Fruit fly (Drosophila melanogaster) whole organism, wandering third instar larva: ENCODE data around the gene CG11912.

ENCODE experiments used
- Abd-B ChIP-seq: fragments of >200 bp; optimal IDR thresholded peaks from 2 replicates; lab custom pipeline; 2017; ENCODE audit warnings: missing biosample characterization, missing genetic modification characterization
- CG32264 ChIP-seq: fragments of 200-800 bp; sonication (Bioruptor generic); optimal IDR thresholded peaks from 2 replicates; lab custom pipeline; 2016; ENCODE audit warnings: missing biosample characterization, missing genetic modification characterization
- CG9705 ChIP-seq: fragments of 200-800 bp; sonication (Bioruptor generic); optimal IDR thresholded peaks from 2 replicates; lab custom pipeline; 2018; ENCODE audit warnings: missing biosample characterization, mild to moderate bottlenecking, missing genetic modification characterization
- CrebA ChIP-seq: fragments of 200-800 bp; sonication (Bioruptor generic); optimal IDR thresholded peaks from 2 replicates; lab custom pipeline; 2016; ENCODE audit warnings: missing biosample characterization, mild to moderate bottlenecking, missing genetic modification characterization, borderline replicate concordance
- Dfd ChIP-seq: fragments of >200 bp; optimal IDR thresholded peaks from 2 replicates; lab custom pipeline; 2017; ENCODE audit warnings: missing biosample characterization, missing genetic modification characterization
- Dif ChIP-seq: fragments of 200-275, 200-300 bp; sonication (Bioruptor generic); optimal IDR thresholded peaks from 2 replicates; lab custom pipeline; 2018; ENCODE audit warnings: missing biosample characterization, missing genetic modification characterization; ENCODE audit not compliant: partially characterized antibody
- GATAd ChIP-seq: sonication (Bioruptor generic); optimal IDR thresholded peaks from 2 replicates; lab custom pipeline; 2016; ENCODE audit warnings: missing biosample characterization, missing genetic modification characterization
- HLH106 ChIP-seq: fragments of 200-800 bp; optimal IDR thresholded peaks from 3 replicates; lab custom pipeline; 2019; ENCODE audit warnings: missing biosample characterization, mild to moderate bottlenecking, missing genetic modification characterization, moderate library complexity
- Hnf4 ChIP-seq: fragments of 200-800 bp; sonication (Bioruptor generic); optimal IDR thresholded peaks from 2 replicates; lab custom pipeline; 2016; ENCODE audit warnings: missing biosample characterization, mild to moderate bottlenecking, missing genetic modification characterization
- Hr78 ChIP-seq: fragments of >200 bp; optimal IDR thresholded peaks from 2 replicates; lab custom pipeline; 2017; ENCODE audit warnings: missing biosample characterization, missing genetic modification characterization
- Hr83 ChIP-seq: fragments of 200-300 bp; sonication (Bioruptor generic); optimal IDR thresholded peaks from 2 replicates; lab custom pipeline; 2016; ENCODE audit warnings: missing biosample characterization, mild to moderate bottlenecking, missing genetic modification characterization, moderate library complexity; ENCODE audit not compliant: poor library complexity, severe bottlenecking
- Jra ChIP-seq: sonication (Bioruptor generic); optimal IDR thresholded peaks from 2 replicates; lab custom pipeline; 2016; ENCODE audit warnings: missing biosample characterization, missing genetic modification characterization
- Mio ChIP-seq: sonication (Bioruptor generic); optimal IDR thresholded peaks from 2 replicates; lab custom pipeline; 2016; ENCODE audit warnings: missing biosample characterization, missing genetic modification characterization
- Myc ChIP-seq: fragments of >200 bp; optimal IDR thresholded peaks from 2 replicates; lab custom pipeline; 2017
- N ChIP-seq: fragments of >200 bp; optimal IDR thresholded peaks from 2 replicates; lab custom pipeline; 2018; ENCODE audit warnings: missing biosample characterization, missing external identifiers, missing genetic modification characterization
- OdsH ChIP-seq: fragments of 200-800 bp; sonication (Bioruptor generic); optimal IDR thresholded peaks from 2 replicates; lab custom pipeline; 2016; ENCODE audit warnings: missing biosample characterization, mild to moderate bottlenecking, missing genetic modification characterization
- Rel ChIP-seq, 2 experiments: fragments of 200-800 bp; sonication (Bioruptor generic) in 1 of 2; optimal IDR thresholded peaks; 2 replicates in 1 of 2; 3 replicates in 1 of 2; lab custom pipeline; 2016 to 2019; ENCODE audit warnings: mild to moderate bottlenecking in 2 of 2, missing biosample characterization in 2 of 2, missing genetic modification characterization in 2 of 2, moderate library complexity in 1 of 2
- Sp1 ChIP-seq: fragments of 200-800 bp; sonication (Bioruptor generic); optimal IDR thresholded peaks from 3 replicates; lab custom pipeline; 2019; ENCODE audit warnings: missing biosample characterization, mild to moderate bottlenecking, missing genetic modification characterization, moderate library complexity
- Vsx2 ChIP-seq: fragments of 200-300, 225-300 bp; sonication (Bioruptor generic); optimal IDR thresholded peaks from 2 replicates; lab custom pipeline; 2018; ENCODE audit warnings: missing biosample characterization, missing genetic modification characterization; ENCODE audit not compliant: partially characterized antibody
- br ChIP-seq: fragments of 200-800 bp; sonication (Bioruptor generic); optimal IDR thresholded peaks from 2 replicates; lab custom pipeline; 2016; ENCODE audit warnings: missing biosample characterization, missing genetic modification characterization
- brk ChIP-seq: fragments of 200-800 bp; sonication (Bioruptor generic); optimal IDR thresholded peaks from 2 replicates; lab custom pipeline; 2016; ENCODE audit warnings: missing biosample characterization, mild to moderate bottlenecking, missing genetic modification characterization
- dl ChIP-seq, 2 experiments: fragments of 175-275, 200-275 bp in 1 of 2; fragments of 200-275 bp in 1 of 2; sonication (Bioruptor generic); optimal IDR thresholded peaks; lab custom pipeline; 2018; ENCODE audit warnings: mild to moderate bottlenecking in 2 of 2, missing biosample characterization in 2 of 2, missing genetic modification characterization in 2 of 2, moderate library complexity in 2 of 2; ENCODE audit not compliant: partially characterized antibody in 2 of 2, insufficient read depth in 1 of 2
- dmrt93B ChIP-seq: fragments of 200-800 bp; sonication (Bioruptor generic); optimal IDR thresholded peaks from 2 replicates; lab custom pipeline; 2018; ENCODE audit warnings: missing biosample characterization, mild to moderate bottlenecking, missing genetic modification characterization
- dsf ChIP-seq: sonication (Bioruptor generic); optimal IDR thresholded peaks from 2 replicates; lab custom pipeline; 2016; ENCODE audit warnings: missing biosample characterization, missing genetic modification characterization, borderline replicate concordance
- ey ChIP-seq: fragments of 200-800 bp; sonication (Bioruptor generic); optimal IDR thresholded peaks from 2 replicates; lab custom pipeline; 2016; ENCODE audit warnings: missing biosample characterization, missing genetic modification characterization
- foxo ChIP-seq, 2 experiments: fragments of 200-800 bp; sonication (Bioruptor generic); optimal IDR thresholded peaks; 2 replicates in 1 of 2; 3 replicates in 1 of 2; lab custom pipeline; 2016 to 2017; ENCODE audit warnings: missing biosample characterization in 2 of 2, missing genetic modification characterization in 2 of 2
- fru ChIP-seq: fragments of 200-800 bp; sonication (Bioruptor generic); optimal IDR thresholded peaks from 3 replicates; lab custom pipeline; 2016; ENCODE audit warnings: missing biosample characterization, mild to moderate bottlenecking, missing genetic modification characterization
- h ChIP-seq: fragments of 200-800 bp; sonication (Bioruptor generic); optimal IDR thresholded peaks from 3 replicates; lab custom pipeline; 2016; ENCODE audit warnings: missing biosample characterization, mild to moderate bottlenecking, missing genetic modification characterization
- jim ChIP-seq: fragments of 175-275, 200-325 bp; sonication (Bioruptor generic); optimal IDR thresholded peaks from 2 replicates; lab custom pipeline; 2016; ENCODE audit warnings: missing biosample characterization, mild to moderate bottlenecking, missing genetic modification characterization
- lola ChIP-seq: fragments of >200 bp; optimal IDR thresholded peaks from 2 replicates; lab custom pipeline; 2017; ENCODE audit warnings: missing biosample characterization, missing genetic modification characterization
- pan ChIP-seq: fragments of >200 bp; optimal IDR thresholded peaks from 2 replicates; lab custom pipeline; 2017
- psq ChIP-seq: fragments of 200-800 bp; sonication (Bioruptor generic); optimal IDR thresholded peaks from 3 replicates; lab custom pipeline; 2017; ENCODE audit warnings: missing biosample characterization, mild to moderate bottlenecking, missing genetic modification characterization, moderate library complexity
- rgr ChIP-seq: fragments of 200-800 bp; sonication (Bioruptor generic); optimal IDR thresholded peaks from 3 replicates; lab custom pipeline; 2016; ENCODE audit warnings: missing biosample characterization, mild to moderate bottlenecking, missing genetic modification characterization
- sage ChIP-seq: fragments of 200-800 bp; sonication (Bioruptor generic); optimal IDR thresholded peaks from 2 replicates; lab custom pipeline; 2016; ENCODE audit warnings: missing biosample characterization, mild to moderate bottlenecking, missing genetic modification characterization
- sv ChIP-seq: fragments of 200-800 bp; sonication (Bioruptor generic); optimal IDR thresholded peaks from 3 replicates; lab custom pipeline; 2016; ENCODE audit warnings: missing biosample characterization, missing genetic modification characterization
- tai ChIP-seq: sonication (Bioruptor generic); optimal IDR thresholded peaks from 2 replicates; lab custom pipeline; 2016; ENCODE audit warnings: missing biosample characterization, missing genetic modification characterization
- usp ChIP-seq: fragments of >200 bp; optimal IDR thresholded peaks from 2 replicates; lab custom pipeline; 2017; ENCODE audit warnings: missing biosample characterization, missing genetic modification characterization
- woc ChIP-seq: sonication (Bioruptor generic); optimal IDR thresholded peaks from 2 replicates; lab custom pipeline; 2016; ENCODE audit warnings: missing biosample characterization, mild to moderate bottlenecking, missing genetic modification characterization

Gene CG11912

dm6 chr2L:290373-290772 lies 28.7 kb downstream of the CG11912 start:
- TF ChIP-seq CrebA (GFP tag; lab: Kevin White, UChicago) (no peak), N (GFP tag; lab: Kevin White, UChicago) (no peak), fru (no peak), dl (GFP tag; optimal IDR thresholded peaks at IDR 0.05; lab: Kevin White, UChicago; ENCODE audit: insufficient read depth in 1 of 2, partially characterized antibody in 2 of 2) (no peak), CG9705 (no peak), woc (no peak), usp (GFP tag; lab: Kevin White, UChicago) (no peak), Hr78 (GFP tag; lab: Kevin White, UChicago) (no peak), lola (GFP tag; lab: Kevin White, UChicago) (no peak), h (GFP tag; lab: Kevin White, UChicago) (no peak), brk (no peak), GATAd (GFP tag; lab: Kevin White, UChicago) (no peak), dsf (no peak), OdsH (no peak), Sp1 (no peak), rgr (GFP tag; lab: Kevin White, UChicago) (no peak), Dif (GFP tag; lab: Kevin White, UChicago) (no peak), jim (no peak)

dm6 chr2L:289044-289443 lies 30.0 kb downstream of the CG11912 start, which contains the start of gene Amnionless:
Gene Amnionless, minus strand, starts transcription at chr2L:289144.
- no peak for TF ChIP-seq jim

dm6 chr2L:286421-286820 lies 32.6 kb downstream of the CG11912 start:
- TF ChIP-seq sv (peak; percentile 36), Dfd (GFP tag; lab: Kevin White, UChicago) (no peak), fru (peak; percentile 90), CG9705 (peak; percentile 58), usp (GFP tag; lab: Kevin White, UChicago) (no peak), dsf (peak; percentile 16), pan (no peak), psq (GFP tag; lab: Kevin White, UChicago) (peak; percentile 93), Vsx2 (no peak), Hr78 (GFP tag; lab: Kevin White, UChicago) (no peak), Mio (peak; percentile 66), h (GFP tag; lab: Kevin White, UChicago) (peak; percentile 95), Hr83 (GFP tag; lab: Kevin White, UChicago) (peak; percentile 98), dmrt93B (peak; percentile 55), Jra (GFP tag; lab: Kevin White, UChicago) (peak; percentile 81), foxo (GFP tag; optimal IDR thresholded peaks at IDR 0.05; lab: Kevin White, UChicago) (peak; percentile 70 to 96), N (GFP tag; lab: Kevin White, UChicago) (no peak), GATAd (GFP tag; lab: Kevin White, UChicago) (no peak), sage (GFP tag; lab: Kevin White, UChicago) (peak; percentile 69), HLH106 (tag; lab: Kevin White, UChicago) (peak; percentile 79), Hnf4 (GFP tag; lab: Kevin White, UChicago) (peak; percentile 98), CrebA (GFP tag; lab: Kevin White, UChicago) (no peak), Sp1 (peak; percentile 83), Rel (GFP tag; optimal IDR thresholded peaks at IDR 0.05; lab: Kevin White, UChicago) (peak; percentile 52), Rel (tag; optimal IDR thresholded peaks at IDR 0.05; lab: Kevin White, UChicago) (peak; percentile 74), OdsH (peak; percentile 91), jim (peak; percentile 13), woc (peak; percentile 84), Myc (lab: Kevin White, UChicago) (no peak), brk (no peak), br (GFP tag; lab: Kevin White, UChicago) (peak; percentile 92), rgr (GFP tag; lab: Kevin White, UChicago) (peak; percentile 97), tai (GFP tag; lab: Kevin White, UChicago) (no peak), Dif (GFP tag; lab: Kevin White, UChicago) (no peak), CG32264 (GFP tag; lab: Kevin White, UChicago) (peak; percentile 63), Abd-B (GFP tag; lab: Kevin White, UChicago) (no peak), lola (GFP tag; lab: Kevin White, UChicago) (no peak), ey (GFP tag; lab: Kevin White, UChicago) (peak; percentile 90), dl (GFP tag; optimal IDR thresholded peaks at IDR 0.05; lab: Kevin White, UChicago; ENCODE audit: insufficient read depth in 1 of 2, partially characterized antibody in 2 of 2) (no peak)
- TF ChIP-seq, all 38 proteins: peak for 23
